Fruit fly (Drosophila melanogaster) whole organism, pupa: ENCODE data around the gene CG5160.
A peak's percentile ranks its signal among the peaks of the same experiment; 100 is the strongest.

Experiments
- CG10348 ChIP-seq: fragments of 200-800 bp; sonication (Bioruptor generic); IDR thresholded peaks from 2 replicates; pipeline ENCODE4 v1.3.6; 2022; ENCODE audit warnings: missing biosample characterization, missing genetic modification characterization
- CG12605 ChIP-seq: fragments of 200-800 bp; sonication (Bioruptor generic); IDR thresholded peaks from 2 replicates; pipeline ENCODE4 v1.3.6; 2022; ENCODE audit warnings: missing biosample characterization, missing genetic modification characterization
- CG13204 ChIP-seq: fragments of 200-800 bp; sonication (Bioruptor generic); optimal IDR thresholded peaks from 2 replicates; lab custom pipeline; 2018; ENCODE audit warnings: missing biosample characterization, mild to moderate bottlenecking, missing genetic modification characterization, moderate library complexity
- CG14655 ChIP-seq: fragments of 200-800 bp; sonication (Bioruptor generic); optimal IDR thresholded peaks from 3 replicates; lab custom pipeline; 2017; ENCODE audit warnings: mild to moderate bottlenecking, missing biosample characterization, missing genetic modification reagents, missing genetic modification characterization
- CG15710 ChIP-seq: fragments of 200-800 bp; sonication (Bioruptor generic); optimal IDR thresholded peaks from 2 replicates; lab custom pipeline; 2018; ENCODE audit warnings: missing biosample characterization, mild to moderate bottlenecking, missing genetic modification characterization, moderate library complexity
- CG17806 ChIP-seq: fragments of 200-800 bp; sonication (Bioruptor generic); optimal IDR thresholded peaks from 2 replicates; lab custom pipeline; 2018; ENCODE audit warnings: missing biosample characterization, mild to moderate bottlenecking, missing genetic modification characterization, moderate library complexity
- CG32121 ChIP-seq: fragments of 200-800 bp; sonication (Bioruptor generic); IDR thresholded peaks from 2 replicates; pipeline ENCODE4 v1.3.6; 2022; ENCODE audit warnings: missing biosample characterization, missing genetic modification characterization
- CG34367 ChIP-seq: fragments of 200-800 bp; sonication (Bioruptor generic); optimal IDR thresholded peaks from 2 replicates; lab custom pipeline; 2018; ENCODE audit warnings: missing biosample characterization, mild to moderate bottlenecking, missing genetic modification characterization
- CG4496 ChIP-seq: fragments of 200-800 bp; sonication (Bioruptor generic); IDR thresholded peaks from 3 replicates; pipeline ENCODE4 v1.3.6; 2022; ENCODE audit warnings: missing biosample characterization, missing genetic modification characterization
- CG8159 ChIP-seq: fragments of 200-800 bp; sonication (Bioruptor generic); optimal IDR thresholded peaks from 3 replicates; lab custom pipeline; 2018; ENCODE audit warnings: missing biosample characterization, mild to moderate bottlenecking, missing genetic modification characterization, moderate library complexity
- CG8301 ChIP-seq: fragments of 200-800 bp; sonication (Bioruptor generic); optimal IDR thresholded peaks from 2 replicates; lab custom pipeline; 2018; ENCODE audit warnings: missing biosample characterization, mild to moderate bottlenecking, missing genetic modification characterization
- CG9948 ChIP-seq: fragments of 200-800 bp; sonication (Bioruptor generic); optimal IDR thresholded peaks from 2 replicates; lab custom pipeline; 2018; ENCODE audit warnings: missing biosample characterization, mild to moderate bottlenecking, missing genetic modification characterization, moderate library complexity
- D1 ChIP-seq: fragments of 200-800 bp; sonication (Bioruptor generic); optimal IDR thresholded peaks from 2 replicates; lab custom pipeline; 2018; ENCODE audit warnings: missing biosample characterization, mild to moderate bottlenecking, missing genetic modification characterization, moderate library complexity
- EcR ChIP-seq: fragments of 200-800 bp; sonication (Bioruptor generic); optimal IDR thresholded peaks from 3 replicates; lab custom pipeline; 2019; ENCODE audit warnings: missing biosample characterization, missing genetic modification characterization, mild to moderate bottlenecking, moderate library complexity, missing genetic modification reagents
- Ets98B ChIP-seq: fragments of 200-800 bp; sonication (Bioruptor generic); IDR thresholded peaks from 2 replicates; pipeline ENCODE4 v1.3.6; 2022; ENCODE audit warnings: missing biosample characterization, missing genetic modification characterization
- Pif1A ChIP-seq: fragments of 200-800 bp; sonication (Bioruptor generic); optimal IDR thresholded peaks from 3 replicates; lab custom pipeline; 2016; ENCODE audit warnings: missing biosample characterization, missing genetic modification characterization
- Pif1B ChIP-seq: fragments of 200-800 bp; sonication (Bioruptor generic); optimal IDR thresholded peaks from 3 replicates; lab custom pipeline; 2016; ENCODE audit warnings: missing biosample characterization, missing genetic modification characterization
- Snoo ChIP-seq: fragments of 200-800 bp; sonication (Bioruptor generic); optimal IDR thresholded peaks from 3 replicates; lab custom pipeline; 2017; ENCODE audit warnings: missing biosample characterization, mild to moderate bottlenecking, missing genetic modification characterization, inconsistent platforms
- fd96Ca ChIP-seq: fragments of 200-800 bp; sonication (Bioruptor generic); IDR thresholded peaks from 3 replicates; pipeline ENCODE4 v1.3.6; 2022; ENCODE audit warnings: missing biosample characterization, missing genetic modification characterization
- gl ChIP-seq: fragments of 200-800 bp; sonication (Bioruptor generic); optimal IDR thresholded peaks from 2 replicates; lab custom pipeline; 2018; ENCODE audit warnings: missing biosample characterization, mild to moderate bottlenecking, missing genetic modification characterization
- rn ChIP-seq: fragments of 200-800 bp; sonication (Bioruptor generic); IDR thresholded peaks from 2 replicates; pipeline ENCODE4 v1.3.6; 2022; ENCODE audit warnings: missing biosample characterization, missing genetic modification characterization

Gene CG5160

DNA sequence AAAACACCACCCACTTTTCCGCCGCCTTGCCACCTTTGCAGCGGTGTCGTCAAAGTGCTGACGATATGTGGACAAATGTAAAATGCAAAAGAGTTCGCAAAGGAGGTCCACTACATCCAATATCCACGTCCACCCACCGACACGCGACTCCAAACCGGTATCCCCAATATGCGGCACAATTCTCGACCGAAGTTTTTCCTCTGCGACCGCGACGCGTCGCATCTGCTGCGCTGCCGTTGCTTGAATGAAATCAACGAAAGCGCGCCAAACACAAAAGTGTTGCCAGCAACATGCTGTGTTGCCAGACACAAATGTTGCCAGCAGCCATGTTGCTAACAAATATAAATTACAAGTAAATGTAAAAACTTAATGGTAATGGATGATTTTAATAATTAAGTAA is at the start of gene CG5160:
Gene CG5160 (minus strand): TSS at position 223 of the 400 bp plus-strand sequence.
- TF ChIP-seq CG14655 (GFP tag; lab: Kevin White, UChicago) (no peak), CG4496 (GFP tag; lab: Robert Waterston, UW) (no peak), D1 (tag; lab: Kevin White, UChicago) (no peak), rn (GFP tag; lab: Robert Waterston, UW) (no peak), CG34367 (tag; lab: Kevin White, UChicago) (no peak), CG15710 (tag; lab: Kevin White, UChicago) (no peak), CG9948 (tag; lab: Kevin White, UChicago) (no peak), CG8301 (tag; lab: Kevin White, UChicago) (no peak), CG8159 (tag; lab: Kevin White, UChicago) (no peak), Ets98B (GFP tag; lab: Robert Waterston, UW) (no peak), gl (tag; lab: Kevin White, UChicago) (no peak), CG17806 (tag; lab: Kevin White, UChicago) (no peak), fd96Ca (GFP tag; lab: Robert Waterston, UW) (no peak), CG32121 (no peak), Pif1B (GFP tag; lab: Kevin White, UChicago) (no peak), Pif1A (GFP tag; lab: Kevin White, UChicago) (no peak), Snoo (tag; lab: Kevin White, UChicago) (no peak)
- TF ChIP-seq, all 21 proteins: peak for 0

DNA sequence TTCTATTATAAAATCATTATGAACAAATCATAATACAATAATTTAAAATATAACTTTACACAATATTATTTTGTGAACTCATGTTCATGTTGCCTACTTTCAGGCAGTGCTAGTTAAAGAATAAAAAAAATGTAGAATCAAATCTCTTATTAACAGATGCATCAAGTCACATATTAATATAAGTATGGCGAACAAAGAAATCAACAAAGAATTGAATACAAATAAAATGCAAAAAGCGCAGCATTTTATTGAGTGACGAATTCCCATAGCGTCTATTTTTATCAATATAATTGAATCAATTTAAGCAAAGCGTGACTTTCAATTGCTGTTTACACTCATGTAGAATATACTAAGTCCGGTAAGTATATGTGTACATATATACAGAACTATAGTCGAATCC is 49.3 kb upstream of the CG5160 start:
- no peak for TF ChIP-seq fd96Ca (GFP tag; lab: Robert Waterston, UW)
- no peak for TF ChIP-seq CG13204 (GFP tag; lab: Kevin White, UChicago)
- peak; percentile 12 for TF ChIP-seq D1 (tag; lab: Kevin White, UChicago)

DNA sequence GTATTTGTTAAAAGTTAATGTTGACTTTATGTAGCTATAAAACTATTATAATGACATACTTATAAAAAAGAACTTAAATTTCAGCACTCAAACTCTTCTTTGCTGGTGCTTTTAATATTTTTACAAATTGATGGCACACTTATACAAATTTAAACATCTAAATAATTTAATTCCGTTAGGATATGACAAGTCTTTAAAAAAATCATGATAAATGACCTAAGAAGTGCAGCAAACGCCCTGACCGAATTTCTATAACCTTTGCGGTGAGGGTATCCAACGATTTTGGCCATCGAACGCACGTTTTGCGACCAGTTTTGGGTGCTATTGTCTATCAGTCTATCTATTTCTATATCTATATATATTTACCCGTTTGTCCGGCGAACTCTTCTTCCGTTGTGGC is 44.4 kb upstream of the CG5160 start:
- TF ChIP-seq CG34367 (tag; lab: Kevin White, UChicago), result no peak
- TF ChIP-seq CG12605 (GFP tag; lab: Robert Waterston, UW), result no peak
- TF ChIP-seq rn (GFP tag; lab: Robert Waterston, UW), result no peak
- TF ChIP-seq EcR (GFP tag; lab: Kevin White, UChicago), result no peak

DNA sequence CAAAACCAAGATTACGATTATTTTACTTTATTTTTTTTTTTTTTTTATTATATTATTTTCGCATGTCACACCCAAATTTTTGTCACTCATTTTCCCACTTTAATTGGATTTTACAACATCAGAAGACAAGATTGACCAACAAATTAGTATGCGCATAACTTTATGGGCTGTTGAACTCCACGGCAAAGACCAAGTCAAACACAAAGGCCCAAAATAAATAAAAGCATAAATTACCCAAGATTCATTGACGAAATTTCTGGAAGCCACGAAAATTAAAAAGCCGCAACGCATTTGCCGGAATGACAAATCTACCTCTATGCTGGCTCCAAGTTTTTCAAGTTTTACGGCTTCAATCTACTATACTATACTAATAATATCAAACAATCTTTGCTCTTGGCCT is 43.6 kb upstream of the CG5160 start:
- TF ChIP-seq CG32121, result no peak
- no peak for TF ChIP-seq CG15710 (tag; lab: Kevin White, UChicago)
- TF ChIP-seq, all 21 proteins: peak for 0

DNA sequence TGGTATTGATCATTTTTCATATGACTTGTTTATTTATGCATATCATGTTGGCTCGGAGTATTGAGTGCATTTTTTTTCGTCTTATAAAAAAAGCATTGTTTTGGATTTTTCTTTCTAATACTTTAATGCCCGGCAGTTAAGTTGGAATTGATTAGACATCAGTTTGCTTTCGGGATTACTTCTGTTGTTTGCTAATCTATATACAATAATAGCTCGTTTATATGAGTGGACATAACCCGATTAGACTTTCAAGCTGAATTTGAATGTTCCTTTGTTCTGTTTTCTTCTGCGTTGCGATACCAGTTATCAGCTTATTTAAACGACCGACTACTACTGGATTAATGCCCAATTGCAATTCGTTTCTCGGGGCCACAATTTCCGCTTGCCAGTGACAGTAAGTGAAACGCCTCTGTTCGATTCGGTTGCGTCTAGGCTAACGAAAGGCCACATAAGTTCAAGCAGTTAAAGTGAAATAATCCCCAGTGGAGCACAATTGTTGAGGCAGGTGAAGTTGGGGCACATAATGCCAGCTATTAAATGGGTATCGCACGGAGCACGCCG is 42.0 kb upstream of the CG5160 start:
- TF ChIP-seq Snoo (tag; lab: Kevin White, UChicago) (no peak), CG10348 (no peak), EcR (GFP tag; lab: Kevin White, UChicago) (no peak), CG12605 (GFP tag; lab: Robert Waterston, UW) (no peak), CG4496 (GFP tag; lab: Robert Waterston, UW) (no peak), CG9948 (tag; lab: Kevin White, UChicago) (no peak), fd96Ca (GFP tag; lab: Robert Waterston, UW) (no peak), Pif1B (GFP tag; lab: Kevin White, UChicago) (no peak), CG34367 (tag; lab: Kevin White, UChicago) (no peak), CG17806 (tag; lab: Kevin White, UChicago) (no peak), Ets98B (GFP tag; lab: Robert Waterston, UW) (no peak), CG14655 (GFP tag; lab: Kevin White, UChicago) (no peak), CG15710 (tag; lab: Kevin White, UChicago) (no peak), CG8301 (tag; lab: Kevin White, UChicago) (no peak), Pif1A (GFP tag; lab: Kevin White, UChicago) (no peak), CG8159 (tag; lab: Kevin White, UChicago) (no peak), CG32121 (no peak), D1 (tag; lab: Kevin White, UChicago) (no peak), rn (GFP tag; lab: Robert Waterston, UW) (no peak), gl (tag; lab: Kevin White, UChicago) (no peak)

DNA sequence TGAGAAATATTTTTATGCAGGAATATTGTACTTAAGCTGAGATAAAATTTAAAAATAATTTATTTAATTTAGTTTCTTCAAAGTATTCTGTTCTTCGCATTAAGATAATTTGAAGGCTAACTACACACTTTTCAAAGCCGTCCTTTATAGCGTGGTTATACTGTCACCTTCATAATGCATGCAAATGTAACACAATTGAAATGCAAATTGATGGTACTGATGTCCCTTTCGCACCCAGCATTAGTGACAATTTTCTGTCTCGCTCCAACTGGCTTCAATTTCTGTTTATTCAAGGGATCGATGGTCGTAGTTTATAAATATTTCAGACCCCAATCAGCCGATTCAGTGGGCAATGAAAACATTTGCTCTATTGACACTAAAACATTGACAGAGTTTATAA is 40.0 kb upstream of the CG5160 start:
- no peak for TF ChIP-seq CG8301 (tag; lab: Kevin White, UChicago)
- no peak for TF ChIP-seq CG17806 (tag; lab: Kevin White, UChicago)
- TF ChIP-seq fd96Ca (GFP tag; lab: Robert Waterston, UW), result no peak
- 0 out of 2 replicates have a peak, but pooled peaks have one; percentile 23 for TF ChIP-seq Ets98B (GFP tag; lab: Robert Waterston, UW)
- TF ChIP-seq CG32121, result no peak
- 0 out of 3 replicates have a peak, but pooled peaks have one; percentile 39 for TF ChIP-seq CG4496 (GFP tag; lab: Robert Waterston, UW)
- no peak for TF ChIP-seq CG9948 (tag; lab: Kevin White, UChicago)
- no peak for TF ChIP-seq Pif1A (GFP tag; lab: Kevin White, UChicago)
- no peak for TF ChIP-seq EcR (GFP tag; lab: Kevin White, UChicago)
